Fruit fly (Drosophila melanogaster) whole organism, embryonic: Measurements from ENCODE around the gene CG43135.
A peak's percentile ranks its signal among the peaks of the same experiment; 100 is the strongest.

Experiments
- B-H1 ChIP-seq: fragments of 200-800 bp; sonication (Bioruptor generic); IDR thresholded peaks from 3 replicates; pipeline ENCODE4 v1.3.6; 2022; ENCODE audit warnings: missing biosample characterization, missing genetic modification characterization
- C15 ChIP-seq: fragments of 200-800 bp; sonication (Bioruptor generic); IDR thresholded peaks from 3 replicates; pipeline ENCODE4 v1.3.6; 2022; ENCODE audit warnings: missing biosample characterization, missing genetic modification characterization
- CG10147 ChIP-seq: fragments of 200-800 bp; sonication (Bioruptor generic); optimal IDR thresholded peaks from 2 replicates; lab custom pipeline; 2019; ENCODE audit warnings: missing biosample characterization, mild to moderate bottlenecking, missing genetic modification characterization, moderate library complexity
- CG10979 ChIP-seq: fragments of 200-800 bp; sonication (Bioruptor generic); optimal IDR thresholded peaks from 2 replicates; lab custom pipeline; 2018; ENCODE audit warnings: missing biosample characterization, mild to moderate bottlenecking, missing genetic modification characterization, moderate library complexity
- CG11504 ChIP-seq: fragments of 200-800 bp; sonication (Bioruptor generic); optimal IDR thresholded peaks from 3 replicates; lab custom pipeline; 2019; ENCODE audit warnings: missing biosample characterization, mild to moderate bottlenecking, missing genetic modification characterization, moderate library complexity
- CG12155 ChIP-seq: fragments of 200-800 bp; sonication (Bioruptor generic); optimal IDR thresholded peaks from 3 replicates; lab custom pipeline; 2016; ENCODE audit warnings: missing biosample characterization, missing genetic modification characterization
- CG16815 ChIP-seq: fragments of 200-800 bp; sonication (Bioruptor generic); optimal IDR thresholded peaks from 3 replicates; lab custom pipeline; 2017; ENCODE audit warnings: missing biosample characterization, mild to moderate bottlenecking, missing genetic modification characterization
- CG18599 ChIP-seq: fragments of 200-800 bp; sonication (Bioruptor generic); optimal IDR thresholded peaks from 3 replicates; lab custom pipeline; 2017; ENCODE audit warnings: missing biosample characterization, missing genetic modification characterization, mild to moderate bottlenecking, moderate library complexity, missing genetic modification reagents
- CG2129 ChIP-seq: fragments of 200-800 bp; sonication (Bioruptor generic); IDR thresholded peaks from 2 replicates; pipeline ENCODE4 v1.3.6; 2022; ENCODE audit warnings: missing biosample characterization, missing genetic modification characterization; ENCODE audit not compliant: partially characterized antibody
- CG2875 ChIP-seq: fragments of 200-800 bp; sonication (Bioruptor generic); optimal IDR thresholded peaks from 2 replicates; lab custom pipeline; 2017; ENCODE audit warnings: missing biosample characterization, mild to moderate bottlenecking, missing genetic modification characterization, missing genetic modification reagents
- CG3065 ChIP-seq: fragments of 200-800 bp; sonication (Bioruptor generic); optimal IDR thresholded peaks from 2 replicates; lab custom pipeline; 2016; ENCODE audit warnings: missing biosample characterization, missing genetic modification characterization
- CG32767 ChIP-seq: fragments of 200-800 bp; sonication (Bioruptor generic); IDR thresholded peaks from 2 replicates; pipeline ENCODE4 v1.3.6; 2022; ENCODE audit warnings: missing biosample characterization, missing genetic modification characterization
- CG4820 ChIP-seq: fragments of 200-800 bp; sonication (Bioruptor generic); optimal IDR thresholded peaks from 3 replicates; lab custom pipeline; 2016; ENCODE audit warnings: missing biosample characterization, missing genetic modification characterization
- CG7839 ChIP-seq: fragments of 200-800 bp; sonication (Bioruptor generic); optimal IDR thresholded peaks from 3 replicates; lab custom pipeline; 2018; ENCODE audit warnings: missing biosample characterization, mild to moderate bottlenecking, missing genetic modification characterization, moderate library complexity
- CG8478 ChIP-seq: fragments of >200 bp; optimal IDR thresholded peaks from 2 replicates; lab custom pipeline; 2018
- CG8944 ChIP-seq: fragments of 200-800 bp; sonication (Bioruptor generic); optimal IDR thresholded peaks from 3 replicates; lab custom pipeline; 2016; ENCODE audit warnings: missing biosample characterization, missing genetic modification characterization
- Dll ChIP-seq: fragments of 200-800 bp; sonication (Bioruptor generic); IDR thresholded peaks from 4 replicates; pipeline ENCODE4 v1.3.6; 2022; ENCODE audit warnings: missing biosample characterization, missing genetic modification characterization; ENCODE audit not compliant: partially characterized antibody
- Gug ChIP-seq: fragments of 200-800 bp; sonication (Bioruptor generic); IDR thresholded peaks from 4 replicates; pipeline ENCODE4 v1.3.6; 2022; ENCODE audit warnings: missing biosample characterization, missing genetic modification characterization
- Hmx ChIP-seq: fragments of 200-800 bp; sonication (Bioruptor generic); optimal IDR thresholded peaks from 2 replicates; lab custom pipeline; 2016; ENCODE audit warnings: missing biosample characterization, missing genetic modification characterization
- Kr ChIP-seq: fragments of 200-800 bp; sonication (Bioruptor generic); optimal IDR thresholded peaks from 2 replicates; lab custom pipeline; 2017; ENCODE audit warnings: missing biosample characterization, mild to moderate bottlenecking, missing genetic modification characterization
- Med ChIP-seq: fragments of 200-800 bp; sonication (Bioruptor generic); peaks from one replicate; lab custom pipeline; 2016; ENCODE audit warnings: missing biosample characterization, missing genetic modification characterization, mild to moderate bottlenecking, inconsistent platforms, moderate library complexity
- Ssrp ChIP-seq: fragments of 200-800 bp; sonication (Bioruptor generic); optimal IDR thresholded peaks from 2 replicates; lab custom pipeline; 2018; ENCODE audit warnings: missing biosample characterization, mild to moderate bottlenecking, missing genetic modification characterization, moderate library complexity
- Tbp ChIP-seq: fragments of >200 bp; optimal IDR thresholded peaks from 2 replicates; lab custom pipeline; 2018; ENCODE audit warnings: missing biosample characterization, missing genetic modification characterization
- al ChIP-seq: fragments of 200-800 bp; sonication (Bioruptor generic); IDR thresholded peaks from 2 replicates; pipeline ENCODE4 v1.3.6; 2022; ENCODE audit warnings: missing biosample characterization, missing genetic modification characterization
- ato ChIP-seq: fragments of 200-800 bp; sonication (Bioruptor generic); IDR thresholded peaks from 2 replicates; pipeline ENCODE4 v1.3.6; 2022; ENCODE audit warnings: missing biosample characterization, missing genetic modification characterization; ENCODE audit not compliant: partially characterized antibody
- bsh ChIP-seq, 2 experiments: fragments of 200-800 bp; sonication (Bioruptor generic); optimal IDR thresholded peaks; 2 replicates each; lab custom pipeline; 2017 to 2018; ENCODE audit warnings: mild to moderate bottlenecking in 2 of 2, missing biosample characterization in 2 of 2, missing genetic modification characterization in 2 of 2, moderate library complexity in 1 of 2
- fu2 ChIP-seq: fragments of 200-800 bp; sonication (Bioruptor generic); optimal IDR thresholded peaks from 2 replicates; lab custom pipeline; 2016; ENCODE audit warnings: missing biosample characterization, missing genetic modification characterization
- maf-S ChIP-seq: fragments of 200-800 bp; sonication (Bioruptor generic); optimal IDR thresholded peaks from 2 replicates; lab custom pipeline; 2016; ENCODE audit warnings: missing biosample characterization, missing genetic modification characterization
- nerfin-1 ChIP-seq: fragments of 200-800 bp; sonication (Bioruptor generic); optimal IDR thresholded peaks from 3 replicates; lab custom pipeline; 2019; ENCODE audit warnings: missing biosample characterization, mild to moderate bottlenecking, missing genetic modification characterization, moderate library complexity
- nmo ChIP-seq: fragments of 200-800 bp; sonication (Bioruptor generic); optimal IDR thresholded peaks from 2 replicates; lab custom pipeline; 2018; ENCODE audit warnings: missing biosample characterization, mild to moderate bottlenecking, missing genetic modification characterization, moderate library complexity
- row ChIP-seq: fragments of 200-800 bp; sonication (Bioruptor generic); IDR thresholded peaks from 3 replicates; pipeline ENCODE4 v1.3.6; 2022; ENCODE audit warnings: missing biosample characterization, missing genetic modification characterization
- salm ChIP-seq: fragments of 200-800 bp; sonication (Bioruptor generic); optimal IDR thresholded peaks from 2 replicates; lab custom pipeline; 2018; ENCODE audit warnings: missing biosample characterization, mild to moderate bottlenecking, missing genetic modification characterization
- sens ChIP-seq: fragments of 200-800 bp; sonication (Bioruptor generic); peaks from one replicate; lab custom pipeline; 2016; ENCODE audit warnings: missing biosample characterization, missing genetic modification characterization
- shn ChIP-seq: fragments of 200-800 bp; sonication (Bioruptor generic); optimal IDR thresholded peaks from 3 replicates; lab custom pipeline; 2016; ENCODE audit warnings: missing biosample characterization, missing genetic modification characterization
- stwl ChIP-seq: fragments of 200-800 bp; sonication (Bioruptor generic); optimal IDR thresholded peaks from 3 replicates; lab custom pipeline; 2018; ENCODE audit warnings: missing biosample characterization, mild to moderate bottlenecking, missing genetic modification characterization, moderate library complexity
- tx ChIP-seq: fragments of 200-800 bp; sonication (Bioruptor generic); optimal IDR thresholded peaks from 2 replicates; lab custom pipeline; 2016; ENCODE audit warnings: missing biosample characterization, missing genetic modification characterization
- vfl ChIP-seq: fragments of 200-800 bp; sonication (Bioruptor generic); optimal IDR thresholded peaks from 2 replicates; lab custom pipeline; 2016; ENCODE audit warnings: missing biosample characterization, missing genetic modification characterization
- zen ChIP-seq: fragments of 200-800 bp; sonication (Bioruptor generic); optimal IDR thresholded peaks from 3 replicates; lab custom pipeline; 2018; ENCODE audit warnings: missing biosample characterization, mild to moderate bottlenecking, missing genetic modification characterization, moderate library complexity

The CG43135 gene

dm6 chrX:4214371-4214770, 33.8 kb upstream of the CG43135 start:
- TF ChIP-seq stwl (tag; lab: Kevin White, UChicago) (peak; percentile 2), fu2 (GFP tag; lab: Kevin White, UChicago) (no peak)

- TF ChIP-seq CG2129 (GFP tag; lab: Robert Waterston, UW), result no peak
- TF ChIP-seq, all 482 proteins: peak for 0
Measured at dm6 chrX:4217294-4217693, 30.9 kb upstream of the CG43135 start, which contains the start of gene CG15571. TSS of gene CG15571 (minus strand) at chrX:4217394.

dm6 chrX:4217870-4218269, 30.3 kb upstream of the CG43135 start, which contains the start of gene CG15570:
TSS of gene CG15570 (plus strand) at chrX:4218170.
- TF ChIP-seq fu2 (GFP tag; lab: Kevin White, UChicago) (no peak), nerfin-1 (tag; lab: Kevin White, UChicago) (no peak), shn (no peak), CG10147 (GFP tag; lab: Kevin White, UChicago) (no peak), ato (GFP tag; lab: Robert Waterston, UW) (no peak), zen (no peak), al (GFP tag; lab: Robert Waterston, UW) (no peak), salm (tag; lab: Kevin White, UChicago) (no peak), CG32767 (GFP tag; lab: Robert Waterston, UW) (no peak), Gug (GFP tag; lab: Robert Waterston, UW) (no peak), Kr (GFP tag; lab: Kevin White, UChicago) (no peak), CG4820 (no peak), C15 (GFP tag; lab: Robert Waterston, UW) (no peak), vfl (GFP tag; lab: Kevin White, UChicago) (no peak), CG16815 (GFP tag; lab: Kevin White, UChicago) (no peak)

dm6 chrX:4225020-4225419, 23.2 kb upstream of the CG43135 start:
- TF ChIP-seq maf-S (GFP tag; lab: Kevin White, UChicago) (no peak), nmo (GFP tag; lab: Kevin White, UChicago) (peak; percentile 12), bsh (GFP tag; optimal IDR thresholded peaks at IDR 0.05; lab: Kevin White, UChicago) (peak in 1 of 2 experiments; percentile 3), CG8944 (no peak), CG11504 (tag; lab: Kevin White, UChicago) (peak; percentile 20), row (GFP tag; lab: Robert Waterston, UW) (peak; percentile 12; the same call in 1 of the 3 replicates), Ssrp (peak; percentile 16), CG2875 (GFP tag; lab: Kevin White, UChicago) (no peak), CG7839 (peak; percentile 9), tx (GFP tag; lab: Kevin White, UChicago) (no peak), B-H1 (GFP tag; lab: Robert Waterston, UW) (no peak), Hmx (no peak), CG10979 (peak; percentile 32), CG18599 (peak; percentile 9), sens (GFP tag; lab: Kevin White, UChicago) (peak; percentile 73), CG3065 (GFP tag; lab: Kevin White, UChicago) (no peak), CG12155 (GFP tag; lab: Kevin White, UChicago) (no peak), Dll (no peak), CG8478 (no peak), Med (GFP tag; lab: Kevin White, UChicago) (peak; percentile 43), Tbp (GFP tag; lab: Kevin White, UChicago) (no peak)
